Worm (Caenorhabditis elegans) whole organism, L4 larva: ENCODE data around the gene haf-2.

Experiments used
- D1046.2 ChIP-seq: fragments of 200-800 bp; sonication (Bioruptor generic); IDR thresholded peaks from 2 replicates; pipeline ENCODE4 v1.3.6; 2022; ENCODE audit warnings: missing genetic modification characterization, missing compliant biosample characterization
- F10B5.3 ChIP-seq: sonication (generic microtip); optimal IDR thresholded peaks from 2 replicates; lab custom pipeline; 2016; ENCODE audit warnings: mild to moderate bottlenecking, missing genetic modification characterization, missing compliant biosample characterization
- F49E8.2 ChIP-seq: sonication (generic microtip); optimal IDR thresholded peaks from 2 replicates; lab custom pipeline; 2016; ENCODE audit warnings: missing compliant biosample characterization, mild to moderate bottlenecking, missing genetic modification characterization, borderline replicate concordance
- R02D3.7 ChIP-seq: fragments of 150-350 bp; sonication (generic microtip); optimal IDR thresholded peaks from 3 replicates; lab custom pipeline; 2014; ENCODE audit warnings: missing biosample characterization, missing genetic modification characterization
- Y105C5A.15 ChIP-seq: fragments of 200-800 bp; sonication (Bioruptor generic); IDR thresholded peaks from 2 replicates; pipeline ENCODE4 v1.3.6; 2022; ENCODE audit warnings: missing genetic modification characterization, missing compliant biosample characterization
- Y48G9A.11 ChIP-seq: fragments of 200-800 bp; sonication (Bioruptor generic); IDR thresholded peaks from 2 replicates; pipeline ENCODE4 v1.3.6; 2022; ENCODE audit warnings: missing genetic modification reagents, missing genetic modification characterization, missing compliant biosample characterization
- Y5F2A.4 ChIP-seq: fragments of 200-800 bp; sonication (Bioruptor generic); optimal IDR thresholded peaks from 2 replicates; lab custom pipeline; 2018; ENCODE audit warnings: mild to moderate bottlenecking, missing genetic modification characterization, missing compliant biosample characterization
- aha-1 ChIP-seq: fragments of 150-350 bp; peaks from one replicate; lab custom pipeline; 2014; ENCODE audit warnings: missing biosample characterization, missing genetic modification characterization
- ama-1 ChIP-seq: fragments of 150-350 bp; optimal IDR thresholded peaks from 2 replicates; lab custom pipeline; 2014; ENCODE audit warnings: inconsistent platforms, mixed read lengths
- arid-1 ChIP-seq: fragments of 200-800 bp; sonication (Bioruptor generic); conservative IDR thresholded peaks from 2 replicates; pipeline ENCODE4 v1.3.6; 2022; ENCODE audit warnings: missing genetic modification reagents, missing genetic modification characterization, missing compliant biosample characterization
- ceh-28 ChIP-seq: fragments of 150-350 bp; optimal IDR thresholded peaks from 2 replicates; lab custom pipeline; 2014; ENCODE audit warnings: missing biosample characterization, missing genetic modification reagents, missing genetic modification characterization
- ceh-32 ChIP-seq: sonication (generic microtip); optimal IDR thresholded peaks from 2 replicates; lab custom pipeline; 2016; ENCODE audit warnings: mild to moderate bottlenecking, missing genetic modification characterization, missing compliant biosample characterization; ENCODE audit not compliant: poor library complexity
- ceh-44 ChIP-seq: fragments of 200-800 bp; sonication (Bioruptor generic); IDR thresholded peaks from 2 replicates; pipeline ENCODE4 v1.3.6; 2022; ENCODE audit warnings: missing genetic modification reagents, missing genetic modification characterization, missing compliant biosample characterization
- ceh-62 ChIP-seq: sonication (generic microtip); optimal IDR thresholded peaks from 2 replicates; lab custom pipeline; 2017; ENCODE audit warnings: missing biosample characterization, missing genetic modification characterization
- ceh-82 ChIP-seq: sonication (generic microtip); optimal IDR thresholded peaks from 2 replicates; lab custom pipeline; 2017; ENCODE audit warnings: missing biosample characterization, missing genetic modification characterization
- ctbp-1 ChIP-seq: fragments of 200-800 bp; sonication (Bioruptor generic); IDR thresholded peaks from 2 replicates; pipeline ENCODE4 v1.3.6; 2022; ENCODE audit warnings: missing genetic modification reagents, missing genetic modification characterization, missing compliant biosample characterization
- daf-8 ChIP-seq: fragments of 200-800 bp; sonication (Bioruptor generic); IDR thresholded peaks from 2 replicates; pipeline ENCODE4 v1.3.6; 2022; ENCODE audit warnings: missing genetic modification characterization, missing compliant biosample characterization
- dmd-9 ChIP-seq: fragments of 200-800 bp; sonication (Bioruptor generic); IDR thresholded peaks from 2 replicates; pipeline ENCODE4 v1.3.6; 2022; ENCODE audit warnings: missing genetic modification reagents, missing genetic modification characterization, missing compliant biosample characterization
- dpl-1 ChIP-seq: fragments of 150-350 bp; optimal IDR thresholded peaks from 2 replicates; lab custom pipeline; 2014; ENCODE audit warnings: missing biosample characterization, missing genetic modification reagents, missing genetic modification characterization
- dve-1 ChIP-seq: sonication (generic microtip); optimal IDR thresholded peaks from 2 replicates; lab custom pipeline; 2017; ENCODE audit warnings: antibody characterized with exemption, mild to moderate bottlenecking, missing genetic modification characterization, missing compliant biosample characterization; ENCODE audit not compliant: insufficient read depth
- egl-27 ChIP-seq: sonication (generic microtip); optimal IDR thresholded peaks from 3 replicates; lab custom pipeline; 2017; ENCODE audit warnings: missing biosample characterization, missing genetic modification reagents, missing genetic modification characterization
- fos-1 ChIP-seq: fragments of 150-350 bp; optimal IDR thresholded peaks from 2 replicates; lab custom pipeline; 2014; ENCODE audit warnings: missing biosample characterization, missing genetic modification characterization
- gei-8 ChIP-seq: fragments of 200-800 bp; sonication (Bioruptor generic); optimal IDR thresholded peaks from 2 replicates; lab custom pipeline; 2018; ENCODE audit warnings: mild to moderate bottlenecking, missing genetic modification characterization, missing compliant biosample characterization
- jun-1 ChIP-seq: fragments of 150-350 bp; optimal IDR thresholded peaks from 2 replicates; lab custom pipeline; 2014; ENCODE audit warnings: missing biosample characterization, missing genetic modification reagents, missing genetic modification characterization
- lim-7 ChIP-seq: fragments of 200-800 bp; sonication (Bioruptor generic); IDR thresholded peaks from 2 replicates; pipeline ENCODE4 v1.3.6; 2022; ENCODE audit warnings: missing genetic modification characterization, missing compliant biosample characterization
- lin-13 ChIP-seq: fragments of 150-350 bp; optimal IDR thresholded peaks from 2 replicates; lab custom pipeline; 2014; ENCODE audit warnings: missing biosample characterization, missing genetic modification reagents, missing genetic modification characterization
- lin-29 ChIP-seq: fragments of 200-800 bp; sonication (Bioruptor generic); IDR thresholded peaks from 2 replicates; pipeline ENCODE4 v1.3.6; 2022; ENCODE audit warnings: missing genetic modification reagents, missing genetic modification characterization, missing compliant biosample characterization
- mep-1 ChIP-seq: fragments of 150-350 bp; sonication (generic microtip); optimal IDR thresholded peaks from 3 replicates; lab custom pipeline; 2014; ENCODE audit warnings: missing biosample characterization, missing genetic modification characterization
- mes-2 ChIP-seq: sonication (generic microtip); optimal IDR thresholded peaks from 2 replicates; lab custom pipeline; 2016; ENCODE audit warnings: missing genotype, mild to moderate bottlenecking, missing genetic modification characterization, missing compliant biosample characterization; ENCODE audit not compliant: poor library complexity, severe bottlenecking
- nhr-10 ChIP-seq: fragments of 150-350 bp; optimal IDR thresholded peaks from 2 replicates; lab custom pipeline; 2014; ENCODE audit warnings: missing biosample characterization, missing genetic modification characterization
- nhr-11 ChIP-seq: fragments of 150-350 bp; optimal IDR thresholded peaks from 2 replicates; lab custom pipeline; 2014; ENCODE audit warnings: missing biosample characterization, missing genetic modification characterization
- nhr-237 ChIP-seq: sonication (generic microtip); optimal IDR thresholded peaks from 2 replicates; lab custom pipeline; 2017; ENCODE audit warnings: missing biosample characterization, missing genetic modification characterization
- nhr-25 ChIP-seq: sonication (generic microtip); optimal IDR thresholded peaks from 2 replicates; lab custom pipeline; 2017; ENCODE audit warnings: missing genetic modification characterization, mild to moderate bottlenecking, missing compliant biosample characterization, antibody characterized with exemption, moderate library complexity, borderline replicate concordance; ENCODE audit not compliant: insufficient read depth
- nhr-42 ChIP-seq: fragments of 200-800 bp; sonication (Bioruptor generic); IDR thresholded peaks from 2 replicates; pipeline ENCODE4 v1.3.6; 2022; ENCODE audit warnings: missing genetic modification characterization, missing compliant biosample characterization
- nhr-48 ChIP-seq: sonication (generic microtip); optimal IDR thresholded peaks from 2 replicates; lab custom pipeline; 2016; ENCODE audit warnings: mild to moderate bottlenecking, missing genetic modification characterization, missing compliant biosample characterization
- nhr-77 ChIP-seq: fragments of 150-350 bp; optimal IDR thresholded peaks from 2 replicates; lab custom pipeline; 2014; ENCODE audit warnings: missing biosample characterization, missing genetic modification characterization
- pha-4 ChIP-seq, 2 experiments: fragments of 150-350 bp in 1 of 2; fragments of 200-800 bp in 1 of 2; sonication (Bioruptor generic) in 1 of 2; IDR thresholded peaks in 1 of 2; optimal IDR thresholded peaks in 1 of 2; 2 replicates each; pipeline versions ENCODE4 v1.3.6 to Lab custom; 2014 to 2022; ENCODE audit warnings: missing genetic modification characterization in 2 of 2, missing genetic modification reagents in 2 of 2, missing biosample characterization in 1 of 2, missing compliant biosample characterization in 1 of 2
- php-3 ChIP-seq: fragments of 200-800 bp; sonication (Bioruptor generic); IDR thresholded peaks from 2 replicates; pipeline ENCODE4 v1.3.6; 2022; ENCODE audit warnings: missing genetic modification reagents, missing genetic modification characterization, missing compliant biosample characterization
- pqm-1 ChIP-seq: sonication (generic microtip); optimal IDR thresholded peaks from 2 replicates; lab custom pipeline; 2017; ENCODE audit warnings: missing biosample characterization, missing genetic modification characterization
- saeg-2 ChIP-seq: fragments of 200-800 bp; sonication (Bioruptor generic); IDR thresholded peaks from 2 replicates; pipeline ENCODE4 v1.3.6; 2022; ENCODE audit warnings: missing genetic modification reagents, missing genetic modification characterization, missing compliant biosample characterization
- skn-1 ChIP-seq: fragments of 150-350 bp; optimal IDR thresholded peaks from 2 replicates; lab custom pipeline; 2014; ENCODE audit warnings: missing biosample characterization, missing genetic modification characterization
- snpc-1.2 ChIP-seq: fragments of 200-800 bp; sonication (Bioruptor generic); IDR thresholded peaks from 2 replicates; pipeline ENCODE4 v1.3.6; 2022; ENCODE audit warnings: missing genetic modification reagents, missing genetic modification characterization, missing compliant biosample characterization
- snpc-4 ChIP-seq: fragments of 150-350 bp; optimal IDR thresholded peaks from 2 replicates; lab custom pipeline; 2014; ENCODE audit warnings: missing biosample characterization, missing genetic modification characterization
- spr-3 ChIP-seq: fragments of 200-800 bp; sonication (Bioruptor generic); optimal IDR thresholded peaks from 2 replicates; lab custom pipeline; 2018; ENCODE audit warnings: mild to moderate bottlenecking, missing genetic modification characterization, missing compliant biosample characterization
- tag-97 ChIP-seq: fragments of 200-800 bp; sonication (Bioruptor generic); IDR thresholded peaks from 2 replicates; pipeline ENCODE4 v1.3.6; 2022; ENCODE audit warnings: missing genetic modification characterization, missing compliant biosample characterization
- unc-130 ChIP-seq: sonication (generic microtip); optimal IDR thresholded peaks from 2 replicates; lab custom pipeline; 2016; ENCODE audit warnings: missing genetic modification reagents, missing genetic modification characterization, missing compliant biosample characterization
- unc-39 ChIP-seq: sonication (generic microtip); optimal IDR thresholded peaks from 2 replicates; lab custom pipeline; 2017; ENCODE audit warnings: missing biosample characterization, missing genetic modification characterization
- unc-62 ChIP-seq, 3 experiments: fragments of 150-350 bp in 1 of 3; sonication (generic microtip); optimal IDR thresholded peaks in 2 of 3; peaks in 1 of 3; 1 replicate in 1 of 3; 2 replicates in 2 of 3; lab custom pipeline; 2014 to 2017; ENCODE audit warnings: missing biosample characterization in 3 of 3, missing genetic modification characterization in 3 of 3, missing genetic modification reagents in 3 of 3, missing genotype in 1 of 3
- vab-7 ChIP-seq: fragments of 200-800 bp; sonication (Bioruptor generic); IDR thresholded peaks from 2 replicates; pipeline ENCODE4 v1.3.6; 2022; ENCODE audit warnings: missing genetic modification reagents, missing genetic modification characterization, missing compliant biosample characterization
- zag-1 ChIP-seq: fragments of 150-350 bp; optimal IDR thresholded peaks from 2 replicates; lab custom pipeline; 2014; ENCODE audit warnings: missing biosample characterization, missing genetic modification characterization
- zip-2 ChIP-seq: fragments of 150-350 bp; optimal IDR thresholded peaks from 2 replicates; lab custom pipeline; 2014; ENCODE audit warnings: missing biosample characterization, missing genetic modification characterization

haf-2 gene

DNA sequence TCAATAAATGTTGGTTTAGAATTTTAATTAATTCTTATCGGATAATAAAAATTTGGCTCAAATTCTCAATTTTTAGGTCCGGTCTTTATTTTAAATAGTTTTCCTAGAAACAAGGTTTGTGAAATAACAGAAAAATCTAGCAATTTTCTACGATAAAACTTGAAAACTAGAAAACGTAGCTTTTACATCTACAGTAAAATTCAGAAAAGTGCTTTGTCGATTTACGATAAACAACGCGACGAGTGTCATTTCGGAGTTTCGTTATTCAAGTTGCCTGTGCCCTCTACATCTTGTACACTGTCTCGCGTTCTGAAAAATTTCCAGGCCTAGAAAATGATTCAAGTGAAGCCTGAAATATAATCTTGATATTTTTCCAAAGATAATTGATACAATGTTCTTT, 547 bp upstream of the haf-2 start (continued):
- TF ChIP-seq Y48G9A.11 (GFP tag; lab: Robert Waterston, UW): peak; percentile 99
- TF ChIP-seq php-3 (GFP tag; lab: Robert Waterston, UW): no peak
- TF ChIP-seq mes-2: peak; percentile 57
- TF ChIP-seq, all 104 proteins: peak for 6

DNA sequence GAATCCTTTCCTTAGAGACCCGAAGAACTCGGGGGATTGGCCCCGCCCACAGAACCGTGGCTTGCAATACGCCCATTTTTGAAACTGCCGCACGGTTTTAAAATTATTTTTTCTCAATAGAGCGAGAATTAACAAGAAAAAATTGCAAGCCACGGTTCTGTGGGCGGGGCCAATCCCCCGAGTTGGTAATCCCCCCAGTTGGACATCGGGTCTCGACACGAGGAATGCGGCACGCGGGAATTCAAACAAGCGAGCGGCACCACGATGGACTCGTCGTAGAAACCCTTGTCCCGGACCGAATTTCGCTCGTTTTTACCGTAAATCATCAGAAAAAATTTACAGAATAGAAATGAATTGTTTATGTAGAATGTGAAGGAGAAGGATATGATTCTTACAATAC, 3.2 kb downstream of the haf-2 start:
- no peak for TF ChIP-seq nhr-11
- no peak for TF ChIP-seq F10B5.3
- no peak for TF ChIP-seq snpc-4 (tag; lab: Kevin White, UChicago)
- no peak for TF ChIP-seq ceh-82 (tag; lab: Kevin White, UChicago)
- no peak for TF ChIP-seq arid-1 (GFP tag; lab: Robert Waterston, UW)
- TF ChIP-seq ceh-62 (tag; lab: Kevin White, UChicago): no peak
- no peak for TF ChIP-seq ceh-32 (tag; lab: Kevin White, UChicago)
- TF ChIP-seq jun-1 (tag; lab: Kevin White, UChicago): no peak
- TF ChIP-seq saeg-2 (GFP tag; lab: Robert Waterston, UW): no peak
- TF ChIP-seq mep-1 (tag; lab: Kevin White, UChicago): no peak
- TF ChIP-seq nhr-25: no peak
- TF ChIP-seq ctbp-1 (GFP tag; lab: Robert Waterston, UW): no peak
- TF ChIP-seq nhr-237: no peak
- TF ChIP-seq tag-97 (GFP tag; lab: Robert Waterston, UW): no peak
- TF ChIP-seq dmd-9 (GFP tag; lab: Robert Waterston, UW): no peak
- no peak for TF ChIP-seq egl-27
- TF ChIP-seq Y105C5A.15 (GFP tag; lab: Robert Waterston, UW): no peak
- no peak for TF ChIP-seq pha-4 (GFP tag; IDR thresholded peaks at IDR 0.05; lab: Robert Waterston, UW)
- TF ChIP-seq pha-4 (tag; optimal IDR thresholded peaks at IDR 0.05; lab: Kevin White, UChicago): no peak
- TF ChIP-seq snpc-1.2: peak; percentile 48; the same call in 1 of the 2 replicates
- no peak for TF ChIP-seq nhr-10
- TF ChIP-seq unc-39 (tag; lab: Kevin White, UChicago): no peak
- no peak for TF ChIP-seq pqm-1 (tag; lab: Kevin White, UChicago)
- TF ChIP-seq lin-29 (GFP tag; lab: Robert Waterston, UW): no peak
- TF ChIP-seq lin-13 (GFP tag; lab: Kevin White, UChicago): no peak
- TF ChIP-seq nhr-42 (GFP tag; lab: Robert Waterston, UW): no peak
- no peak for TF ChIP-seq ama-1 (lab: Kevin White, UChicago)
- no peak for TF ChIP-seq aha-1 (tag; lab: Kevin White, UChicago)
- TF ChIP-seq unc-62 (GFP tag; optimal IDR thresholded peaks at IDR 0.05 in 1 of 2; lab: Kevin White, UChicago): no peak
- TF ChIP-seq unc-62 (tag; optimal IDR thresholded peaks at IDR 0.05; lab: Kevin White, UChicago): no peak
- TF ChIP-seq R02D3.7: no peak
- TF ChIP-seq dpl-1 (GFP tag; lab: Kevin White, UChicago): no peak
- TF ChIP-seq ceh-44 (GFP tag; lab: Robert Waterston, UW): no peak
- peak; percentile 55 for TF ChIP-seq unc-130
- no peak for TF ChIP-seq dve-1 (tag; lab: Kevin White, UChicago)
- TF ChIP-seq spr-3: no peak
- TF ChIP-seq lim-7 (GFP tag; lab: Robert Waterston, UW): peak; percentile 52; the same call in 1 of the 2 replicates
- TF ChIP-seq D1046.2: no peak
- no peak for TF ChIP-seq gei-8 (GFP tag; lab: Kevin White, UChicago)
- TF ChIP-seq zag-1 (tag; lab: Kevin White, UChicago): no peak
- TF ChIP-seq fos-1 (tag; lab: Kevin White, UChicago): no peak
- no peak for TF ChIP-seq ceh-28 (tag; lab: Kevin White, UChicago)
- TF ChIP-seq Y5F2A.4: no peak
- no peak for TF ChIP-seq nhr-77 (tag; lab: Kevin White, UChicago)
- TF ChIP-seq daf-8 (GFP tag; lab: Robert Waterston, UW): no peak
- TF ChIP-seq zip-2: no peak
- no peak for TF ChIP-seq nhr-48 (tag; lab: Kevin White, UChicago)
- peak; percentile 57 for TF ChIP-seq F49E8.2 (tag; lab: Kevin White, UChicago)
- no peak for TF ChIP-seq vab-7 (GFP tag; lab: Robert Waterston, UW)
- TF ChIP-seq skn-1 (tag; lab: Kevin White, UChicago): no peak
